Worm (Caenorhabditis elegans) whole organism, L2 larva: Measurements from ENCODE around the gene Y69A2AR.51.

Experiments
- C34F6.9 ChIP-seq: fragments of 150-350 bp; optimal IDR thresholded peaks from 2 replicates; lab custom pipeline; 2014; ENCODE audit warnings: missing biosample characterization, missing genetic modification characterization
- F13H6.1 ChIP-seq: sonication (generic microtip); optimal IDR thresholded peaks from 2 replicates; lab custom pipeline; 2016; ENCODE audit warnings: missing genetic modification characterization, missing compliant biosample characterization
- R02D3.7 ChIP-seq: fragments of 150-350 bp; optimal IDR thresholded peaks from 2 replicates; lab custom pipeline; 2014; ENCODE audit warnings: missing biosample characterization, missing genetic modification characterization
- Y55F3AM.14 ChIP-seq: fragments of 200-800 bp; sonication (Bioruptor generic); optimal IDR thresholded peaks from 2 replicates; lab custom pipeline; 2018; ENCODE audit warnings: mild to moderate bottlenecking, missing genetic modification characterization, missing compliant biosample characterization
- alr-1 ChIP-seq: fragments of 150-350 bp; optimal IDR thresholded peaks from 2 replicates; lab custom pipeline; 2014; ENCODE audit warnings: missing biosample characterization, missing genetic modification characterization
- aly-2 ChIP-seq: fragments of 150-350 bp; optimal IDR thresholded peaks from 2 replicates; lab custom pipeline; 2014; ENCODE audit warnings: missing biosample characterization, missing genetic modification characterization
- ama-1 ChIP-seq: fragments of 150-350 bp; optimal IDR thresholded peaks from 2 replicates; lab custom pipeline; 2018; ENCODE audit warnings: inconsistent platforms
- blmp-1 ChIP-seq: sonication (generic microtip); optimal IDR thresholded peaks from 2 replicates; lab custom pipeline; 2017; ENCODE audit warnings: missing genetic modification characterization, mild to moderate bottlenecking, missing compliant biosample characterization, antibody characterized with exemption, moderate library complexity; ENCODE audit not compliant: insufficient read depth
- ceh-16 ChIP-seq: fragments of 150-350 bp; optimal IDR thresholded peaks from 2 replicates; lab custom pipeline; 2014; ENCODE audit warnings: missing biosample characterization, missing genetic modification characterization
- ceh-82 ChIP-seq: fragments of 150-350 bp; optimal IDR thresholded peaks from 2 replicates; lab custom pipeline; 2014; ENCODE audit warnings: missing biosample characterization, missing genetic modification characterization
- crh-2 ChIP-seq: sonication (generic microtip); optimal IDR thresholded peaks from 2 replicates; lab custom pipeline; 2017; ENCODE audit warnings: missing biosample characterization, missing genetic modification characterization
- dmd-4 ChIP-seq: sonication (generic microtip); optimal IDR thresholded peaks from 2 replicates; lab custom pipeline; 2017; ENCODE audit warnings: missing biosample characterization, missing genetic modification characterization
- egl-27 ChIP-seq: sonication (generic microtip); optimal IDR thresholded peaks from 3 replicates; lab custom pipeline; 2017; ENCODE audit warnings: missing biosample characterization, missing genetic modification reagents, missing genetic modification characterization
- elt-1 ChIP-seq: fragments of 150-350 bp; optimal IDR thresholded peaks from 2 replicates; lab custom pipeline; 2014; ENCODE audit warnings: missing biosample characterization, missing genetic modification characterization
- elt-3 ChIP-seq: sonication (generic microtip); optimal IDR thresholded peaks from 2 replicates; lab custom pipeline; 2017; ENCODE audit warnings: missing biosample characterization, missing genetic modification characterization
- fos-1 ChIP-seq: fragments of 150-350 bp; optimal IDR thresholded peaks from 2 replicates; lab custom pipeline; 2014; ENCODE audit warnings: missing biosample characterization, missing genetic modification characterization
- gmeb-1 ChIP-seq: fragments of 150-350 bp; optimal IDR thresholded peaks from 2 replicates; lab custom pipeline; 2014; ENCODE audit warnings: missing biosample characterization, missing genetic modification characterization
- lin-11 ChIP-seq: fragments of 150-350 bp; sonication (generic microtip); optimal IDR thresholded peaks from 2 replicates; lab custom pipeline; 2014; ENCODE audit warnings: missing biosample characterization, missing genetic modification characterization, inconsistent platforms, mixed read lengths
- lin-13 ChIP-seq: fragments of 150-350 bp; optimal IDR thresholded peaks from 2 replicates; lab custom pipeline; 2014; ENCODE audit warnings: missing biosample characterization, missing genetic modification reagents, missing genetic modification characterization
- lin-39 ChIP-seq: fragments of 150-350 bp; optimal IDR thresholded peaks from 2 replicates; lab custom pipeline; 2014; ENCODE audit warnings: missing biosample characterization, missing genetic modification reagents, missing genetic modification characterization
- lsy-2 ChIP-seq, 2 experiments: fragments of 150-350 bp in 1 of 2; sonication (generic microtip) in 1 of 2; optimal IDR thresholded peaks; 2 replicates each; lab custom pipeline; 2014 to 2017; ENCODE audit warnings: missing biosample characterization in 2 of 2, missing genetic modification characterization in 2 of 2
- mbf-1 ChIP-seq: sonication (generic microtip); optimal IDR thresholded peaks from 2 replicates; lab custom pipeline; 2017; ENCODE audit warnings: missing biosample characterization, missing genetic modification characterization
- mdl-1 ChIP-seq, 2 experiments: fragments of 150-350 bp in 1 of 2; sonication (generic microtip) in 1 of 2; optimal IDR thresholded peaks; 2 replicates each; lab custom pipeline; 2017; ENCODE audit warnings: missing biosample characterization in 2 of 2, missing genetic modification characterization in 2 of 2
- nhr-10 ChIP-seq: sonication (generic microtip); optimal IDR thresholded peaks from 2 replicates; lab custom pipeline; 2017; ENCODE audit warnings: missing biosample characterization, missing genetic modification characterization
- nhr-11 ChIP-seq: fragments of 150-350 bp; optimal IDR thresholded peaks from 2 replicates; lab custom pipeline; 2014; ENCODE audit warnings: missing biosample characterization, missing genetic modification characterization
- nhr-12 ChIP-seq: fragments of 150-350 bp; optimal IDR thresholded peaks from 2 replicates; lab custom pipeline; 2014; ENCODE audit warnings: missing biosample characterization, missing genetic modification characterization
- nhr-129 ChIP-seq: fragments of 150-350 bp; optimal IDR thresholded peaks from 2 replicates; lab custom pipeline; 2014; ENCODE audit warnings: missing biosample characterization, missing genetic modification characterization
- nhr-21 ChIP-seq: fragments of 150-350 bp; optimal IDR thresholded peaks from 2 replicates; lab custom pipeline; 2014; ENCODE audit warnings: missing biosample characterization, missing genetic modification characterization
- nhr-23 ChIP-seq: fragments of 150-350 bp; optimal IDR thresholded peaks from 2 replicates; lab custom pipeline; 2014; ENCODE audit warnings: missing biosample characterization, missing genetic modification reagents, missing genetic modification characterization
- nhr-237 ChIP-seq: fragments of 150-350 bp; optimal IDR thresholded peaks from 2 replicates; lab custom pipeline; 2014; ENCODE audit warnings: missing biosample characterization, missing genetic modification characterization
- nhr-25 ChIP-seq: fragments of 150-350 bp; sonication (generic microtip); optimal IDR thresholded peaks from 3 replicates; lab custom pipeline; 2014; ENCODE audit warnings: missing biosample characterization, missing genetic modification characterization
- nhr-6 ChIP-seq: fragments of 150-350 bp; optimal IDR thresholded peaks from 2 replicates; lab custom pipeline; 2014; ENCODE audit warnings: missing biosample characterization, missing genetic modification characterization
- nhr-77 ChIP-seq: fragments of 150-350 bp; optimal IDR thresholded peaks from 2 replicates; lab custom pipeline; 2014; ENCODE audit warnings: missing biosample characterization, missing genetic modification characterization
- peb-1 ChIP-seq: fragments of 150-350 bp; optimal IDR thresholded peaks from 2 replicates; lab custom pipeline; 2014; ENCODE audit warnings: missing biosample characterization, missing genetic modification characterization
- sem-4 ChIP-seq: fragments of 150-350 bp; optimal IDR thresholded peaks from 2 replicates; lab custom pipeline; 2014; ENCODE audit warnings: missing biosample characterization, missing genetic modification reagents, missing genetic modification characterization
- skn-1 ChIP-seq: sonication (generic microtip); optimal IDR thresholded peaks from 2 replicates; lab custom pipeline; 2017; ENCODE audit warnings: missing biosample characterization, missing genetic modification characterization
- sma-3 ChIP-seq: sonication (generic microtip); optimal IDR thresholded peaks from 2 replicates; lab custom pipeline; 2016; ENCODE audit warnings: missing genetic modification reagents, missing genetic modification characterization, missing compliant biosample characterization
- sma-9 ChIP-seq, 2 experiments: fragments of 150-350 bp in 1 of 2; sonication (generic microtip) in 1 of 2; optimal IDR thresholded peaks; 2 replicates each; lab custom pipeline; 2014 to 2016; ENCODE audit warnings: missing genetic modification characterization in 2 of 2, mild to moderate bottlenecking in 1 of 2, missing biosample characterization in 1 of 2, missing compliant biosample characterization in 1 of 2, missing genetic modification reagents in 1 of 2, moderate library complexity in 1 of 2
- snpc-4 ChIP-seq: fragments of 150-350 bp; optimal IDR thresholded peaks from 2 replicates; lab custom pipeline; 2014; ENCODE audit warnings: missing biosample characterization, missing genetic modification characterization
- unc-39 ChIP-seq: fragments of 150-350 bp; optimal IDR thresholded peaks from 2 replicates; lab custom pipeline; 2014; ENCODE audit warnings: missing biosample characterization, missing genetic modification characterization
- unc-55 ChIP-seq: fragments of 150-350 bp; sonication (generic microtip); optimal IDR thresholded peaks from 3 replicates; lab custom pipeline; 2014; ENCODE audit warnings: missing biosample characterization, missing genetic modification reagents, missing genetic modification characterization
- unc-62 ChIP-seq: fragments of 150-350 bp; optimal IDR thresholded peaks from 2 replicates; lab custom pipeline; 2014; ENCODE audit warnings: missing biosample characterization, missing genetic modification reagents, missing genetic modification characterization
- zag-1 ChIP-seq: fragments of 150-350 bp; optimal IDR thresholded peaks from 2 replicates; lab custom pipeline; 2014; ENCODE audit warnings: missing biosample characterization, missing genetic modification characterization
- ztf-1 ChIP-seq: fragments of 200-800 bp; sonication (Bioruptor generic); conservative IDR thresholded peaks from 2 replicates; pipeline ENCODE4 v1.3.6; 2022; ENCODE audit warnings: missing genetic modification characterization, missing compliant biosample characterization
- ztf-11 ChIP-seq: sonication (generic microtip); optimal IDR thresholded peaks from 2 replicates; lab custom pipeline; 2017; ENCODE audit warnings: missing biosample characterization, missing genetic modification characterization
- ztf-4 ChIP-seq: fragments of 150-350 bp; optimal IDR thresholded peaks from 2 replicates; lab custom pipeline; 2014; ENCODE audit warnings: missing biosample characterization, missing genetic modification characterization

The Y69A2AR.51 gene

ce11 chrIV:2602862-2603189, 30.6 kb downstream of the Y69A2AR.51 start:
- TF ChIP-seq nhr-237 (tag; lab: Kevin White, UChicago) (no peak), nhr-129 (tag; lab: Kevin White, UChicago) (no peak), ztf-1 (GFP tag; lab: Robert Waterston, UW) (no peak), ceh-82 (no peak), lin-11 (no peak), sem-4 (no peak), lin-13 (GFP tag; lab: Kevin White, UChicago) (no peak), crh-2 (tag; lab: Kevin White, UChicago) (no peak), gmeb-1 (no peak), lsy-2 (tag; optimal IDR thresholded peaks at IDR 0.05; lab: Kevin White, UChicago) (no peak), unc-55 (no peak), nhr-6 (tag; lab: Kevin White, UChicago) (no peak)

DNA sequence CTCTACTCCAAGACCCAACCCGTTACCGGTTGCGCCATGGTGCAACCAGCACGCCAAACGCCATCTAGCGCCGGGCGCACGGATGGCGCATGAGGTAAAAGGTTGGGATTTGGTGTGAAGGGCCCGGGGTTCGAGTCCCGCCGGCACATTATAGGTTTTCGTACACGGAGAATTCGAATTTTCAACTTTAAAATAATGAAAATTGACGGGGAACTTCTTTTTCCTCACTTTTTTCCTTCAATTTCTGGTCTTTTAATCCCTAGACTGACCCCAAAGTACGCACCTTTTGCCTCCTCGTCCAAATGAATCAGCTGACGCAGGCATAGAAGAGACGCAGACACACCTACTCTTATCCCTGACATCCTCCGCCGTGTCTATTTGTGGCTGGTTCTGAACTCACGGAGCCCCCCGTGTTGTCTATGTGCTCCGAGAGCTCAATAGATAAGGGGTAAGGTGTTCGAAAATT, 31.4 kb downstream of the Y69A2AR.51 start:
- no peak for TF ChIP-seq dmd-4 (tag; lab: Kevin White, UChicago)
- TF ChIP-seq ztf-1 (GFP tag; lab: Robert Waterston, UW) = no peak
- TF ChIP-seq lsy-2 (tag; optimal IDR thresholded peaks at IDR 0.05; lab: Kevin White, UChicago) = peak in 1 of 2 experiments; percentile 34
- TF ChIP-seq nhr-77 (tag; lab: Kevin White, UChicago) = no peak
- TF ChIP-seq nhr-10 (tag; lab: Kevin White, UChicago) = no peak
- TF ChIP-seq elt-1 (tag; lab: Kevin White, UChicago) = no peak
- no peak for TF ChIP-seq ztf-11 (tag; lab: Kevin White, UChicago)
- TF ChIP-seq alr-1 (tag; lab: Kevin White, UChicago) = no peak
- TF ChIP-seq C34F6.9 (tag; lab: Kevin White, UChicago) = peak; percentile 37
- TF ChIP-seq nhr-129 (tag; lab: Kevin White, UChicago) = peak; percentile 73
- TF ChIP-seq Y55F3AM.14 (GFP tag; lab: Kevin White, UChicago) = peak; percentile 44
- TF ChIP-seq crh-2 (tag; lab: Kevin White, UChicago) = no peak
- TF ChIP-seq ama-1 = no peak
- no peak for TF ChIP-seq zag-1 (tag; lab: Kevin White, UChicago)
- no peak for TF ChIP-seq blmp-1 (tag; lab: Kevin White, UChicago)
- no peak for TF ChIP-seq ceh-82
- TF ChIP-seq unc-62 (GFP tag; lab: Kevin White, UChicago) = no peak
- TF ChIP-seq skn-1 = no peak
- TF ChIP-seq ceh-16 (tag; lab: Kevin White, UChicago) = no peak
- peak; percentile 13 for TF ChIP-seq nhr-25
- no peak for TF ChIP-seq unc-55
- TF ChIP-seq fos-1 (tag; lab: Kevin White, UChicago) = no peak
- TF ChIP-seq nhr-21 = peak; percentile 10
- TF ChIP-seq ztf-4 (tag; lab: Kevin White, UChicago) = no peak
- no peak for TF ChIP-seq nhr-12
- TF ChIP-seq mbf-1 (tag; lab: Kevin White, UChicago) = no peak
- no peak for TF ChIP-seq nhr-237 (tag; lab: Kevin White, UChicago)
- no peak for TF ChIP-seq nhr-6 (tag; lab: Kevin White, UChicago)
- TF ChIP-seq unc-39 = no peak
- TF ChIP-seq snpc-4 (tag; lab: Kevin White, UChicago) = no peak
- no peak for TF ChIP-seq mdl-1 (tag; optimal IDR thresholded peaks at IDR 0.05; lab: Kevin White, UChicago)
- TF ChIP-seq sma-9 (GFP tag; optimal IDR thresholded peaks at IDR 0.05; lab: Kevin White, UChicago) = peak; percentile 68
- TF ChIP-seq sma-9 (tag; optimal IDR thresholded peaks at IDR 0.05; lab: Kevin White, UChicago) = no peak
- TF ChIP-seq peb-1 (tag; lab: Kevin White, UChicago) = no peak
- no peak for TF ChIP-seq aly-2 (tag; lab: Kevin White, UChicago)
- no peak for TF ChIP-seq sma-3 (GFP tag; lab: Kevin White, UChicago)
- no peak for TF ChIP-seq nhr-11
- no peak for TF ChIP-seq egl-27
- no peak for TF ChIP-seq elt-3
- peak; percentile 19 for TF ChIP-seq lin-13 (GFP tag; lab: Kevin White, UChicago)
- TF ChIP-seq F13H6.1 (tag; lab: Kevin White, UChicago) = no peak
- no peak for TF ChIP-seq R02D3.7 (tag; lab: Kevin White, UChicago)
- no peak for TF ChIP-seq lin-39
- no peak for TF ChIP-seq nhr-23 (tag; lab: Kevin White, UChicago)
